Fruit fly (Drosophila melanogaster) whole organism, pupa: ENCODE measurements around the gene sro.

Source experiments
- CG10348 ChIP-seq: fragments of 200-800 bp; sonication (Bioruptor generic); IDR thresholded peaks from 2 replicates; pipeline ENCODE4 v1.3.6; 2022; ENCODE audit warnings: missing biosample characterization, missing genetic modification characterization
- CG12605 ChIP-seq: fragments of 200-800 bp; sonication (Bioruptor generic); IDR thresholded peaks from 2 replicates; pipeline ENCODE4 v1.3.6; 2022; ENCODE audit warnings: missing biosample characterization, missing genetic modification characterization
- CG13204 ChIP-seq: fragments of 200-800 bp; sonication (Bioruptor generic); optimal IDR thresholded peaks from 2 replicates; lab custom pipeline; 2018; ENCODE audit warnings: missing biosample characterization, mild to moderate bottlenecking, missing genetic modification characterization, moderate library complexity
- CG14655 ChIP-seq: fragments of 200-800 bp; sonication (Bioruptor generic); optimal IDR thresholded peaks from 3 replicates; lab custom pipeline; 2017; ENCODE audit warnings: mild to moderate bottlenecking, missing biosample characterization, missing genetic modification reagents, missing genetic modification characterization
- CG15710 ChIP-seq: fragments of 200-800 bp; sonication (Bioruptor generic); optimal IDR thresholded peaks from 2 replicates; lab custom pipeline; 2018; ENCODE audit warnings: missing biosample characterization, mild to moderate bottlenecking, missing genetic modification characterization, moderate library complexity
- CG17806 ChIP-seq: fragments of 200-800 bp; sonication (Bioruptor generic); optimal IDR thresholded peaks from 2 replicates; lab custom pipeline; 2018; ENCODE audit warnings: missing biosample characterization, mild to moderate bottlenecking, missing genetic modification characterization, moderate library complexity
- CG32121 ChIP-seq: fragments of 200-800 bp; sonication (Bioruptor generic); IDR thresholded peaks from 2 replicates; pipeline ENCODE4 v1.3.6; 2022; ENCODE audit warnings: missing biosample characterization, missing genetic modification characterization
- CG34367 ChIP-seq: fragments of 200-800 bp; sonication (Bioruptor generic); optimal IDR thresholded peaks from 2 replicates; lab custom pipeline; 2018; ENCODE audit warnings: missing biosample characterization, mild to moderate bottlenecking, missing genetic modification characterization
- CG4496 ChIP-seq: fragments of 200-800 bp; sonication (Bioruptor generic); IDR thresholded peaks from 3 replicates; pipeline ENCODE4 v1.3.6; 2022; ENCODE audit warnings: missing biosample characterization, missing genetic modification characterization
- CG8159 ChIP-seq: fragments of 200-800 bp; sonication (Bioruptor generic); optimal IDR thresholded peaks from 3 replicates; lab custom pipeline; 2018; ENCODE audit warnings: missing biosample characterization, mild to moderate bottlenecking, missing genetic modification characterization, moderate library complexity
- CG8301 ChIP-seq: fragments of 200-800 bp; sonication (Bioruptor generic); optimal IDR thresholded peaks from 2 replicates; lab custom pipeline; 2018; ENCODE audit warnings: missing biosample characterization, mild to moderate bottlenecking, missing genetic modification characterization
- CG9948 ChIP-seq: fragments of 200-800 bp; sonication (Bioruptor generic); optimal IDR thresholded peaks from 2 replicates; lab custom pipeline; 2018; ENCODE audit warnings: missing biosample characterization, mild to moderate bottlenecking, missing genetic modification characterization, moderate library complexity
- D1 ChIP-seq: fragments of 200-800 bp; sonication (Bioruptor generic); optimal IDR thresholded peaks from 2 replicates; lab custom pipeline; 2018; ENCODE audit warnings: missing biosample characterization, mild to moderate bottlenecking, missing genetic modification characterization, moderate library complexity
- EcR ChIP-seq: fragments of 200-800 bp; sonication (Bioruptor generic); optimal IDR thresholded peaks from 3 replicates; lab custom pipeline; 2019; ENCODE audit warnings: missing biosample characterization, missing genetic modification characterization, mild to moderate bottlenecking, moderate library complexity, missing genetic modification reagents
- Ets98B ChIP-seq: fragments of 200-800 bp; sonication (Bioruptor generic); IDR thresholded peaks from 2 replicates; pipeline ENCODE4 v1.3.6; 2022; ENCODE audit warnings: missing biosample characterization, missing genetic modification characterization
- Pif1A ChIP-seq: fragments of 200-800 bp; sonication (Bioruptor generic); optimal IDR thresholded peaks from 3 replicates; lab custom pipeline; 2016; ENCODE audit warnings: missing biosample characterization, missing genetic modification characterization
- Pif1B ChIP-seq: fragments of 200-800 bp; sonication (Bioruptor generic); optimal IDR thresholded peaks from 3 replicates; lab custom pipeline; 2016; ENCODE audit warnings: missing biosample characterization, missing genetic modification characterization
- Snoo ChIP-seq: fragments of 200-800 bp; sonication (Bioruptor generic); optimal IDR thresholded peaks from 3 replicates; lab custom pipeline; 2017; ENCODE audit warnings: missing biosample characterization, mild to moderate bottlenecking, missing genetic modification characterization, inconsistent platforms
- fd96Ca ChIP-seq: fragments of 200-800 bp; sonication (Bioruptor generic); IDR thresholded peaks from 3 replicates; pipeline ENCODE4 v1.3.6; 2022; ENCODE audit warnings: missing biosample characterization, missing genetic modification characterization
- gl ChIP-seq: fragments of 200-800 bp; sonication (Bioruptor generic); optimal IDR thresholded peaks from 2 replicates; lab custom pipeline; 2018; ENCODE audit warnings: missing biosample characterization, mild to moderate bottlenecking, missing genetic modification characterization
- rn ChIP-seq: fragments of 200-800 bp; sonication (Bioruptor generic); IDR thresholded peaks from 2 replicates; pipeline ENCODE4 v1.3.6; 2022; ENCODE audit warnings: missing biosample characterization, missing genetic modification characterization

The sro gene

DNA sequence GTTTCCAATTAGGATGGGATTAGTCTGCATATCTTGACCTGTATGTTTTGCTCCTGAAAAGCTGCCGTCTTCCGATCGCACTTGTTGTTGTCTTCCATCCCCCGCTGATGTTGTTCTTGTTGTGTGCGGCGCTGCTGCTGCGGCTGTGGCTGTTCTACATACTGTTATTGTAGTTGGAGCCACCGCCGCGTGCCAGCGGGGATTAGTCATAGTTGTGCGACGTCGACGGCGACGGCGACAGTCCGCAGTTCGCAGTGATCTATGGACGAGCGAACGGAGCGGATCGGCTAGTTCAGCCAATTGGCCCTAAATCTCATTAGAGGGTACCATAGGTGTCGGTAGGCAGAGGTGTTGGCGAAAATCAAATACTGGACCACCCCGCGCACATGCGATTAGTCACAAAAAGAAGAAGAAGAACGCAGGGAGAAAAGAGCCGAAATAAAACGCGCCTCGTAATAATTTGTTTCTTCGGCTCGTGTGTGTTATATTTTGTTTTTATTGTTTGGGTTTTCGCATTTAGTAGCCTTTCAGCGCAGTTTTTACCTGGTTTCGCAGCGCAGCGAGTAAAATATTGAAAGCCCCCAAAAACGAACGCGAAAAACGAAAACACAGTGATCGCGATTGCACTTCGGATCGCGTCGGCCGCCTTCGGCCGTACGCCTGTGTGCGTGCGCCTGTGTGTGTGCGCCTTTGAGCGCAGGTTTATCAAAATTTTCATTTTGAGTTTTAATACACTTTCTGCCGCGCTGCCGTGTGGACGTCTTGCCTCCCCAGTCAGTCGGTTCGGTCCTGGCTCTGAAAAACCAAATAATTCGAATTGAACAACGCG is 28.9 kb upstream of the sro start, which contains the start of gene kay:
kay (plus strand) TSS at position 729 of the 829 bp plus-strand sequence.
- TF ChIP-seq CG12605 (GFP tag; lab: Robert Waterston, UW) (no peak), CG8159 (no peak), gl (tag; lab: Kevin White, UChicago) (no peak), CG13204 (peak; percentile 7), Pif1B (GFP tag; lab: Kevin White, UChicago) (no peak), CG4496 (GFP tag; lab: Robert Waterston, UW) (peak; percentile 42; the same call in 2 of the 3 replicates)

DNA sequence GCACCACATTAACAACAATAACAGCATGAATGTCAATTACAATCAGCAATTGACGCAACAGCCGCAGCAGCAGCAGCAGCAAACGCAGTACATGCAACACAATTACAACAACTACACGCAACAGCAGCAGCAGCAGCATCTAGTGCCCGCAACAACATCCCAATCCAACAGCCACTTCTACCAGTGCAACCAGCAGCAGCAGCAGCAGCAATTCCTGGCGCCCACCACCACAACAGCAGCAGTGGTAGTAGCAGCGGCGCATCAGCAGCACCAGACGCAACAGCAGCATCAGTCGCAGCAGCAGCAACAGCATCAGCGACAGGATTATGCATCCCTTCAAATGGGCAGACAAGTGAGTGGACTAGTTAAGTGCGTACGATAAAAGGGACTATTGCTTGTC is 27.2 kb upstream of the sro start:
- TF ChIP-seq CG17806 (tag; lab: Kevin White, UChicago) (no peak), CG32121 (GFP tag; lab: Robert Waterston, UW) (no peak), Pif1A (GFP tag; lab: Kevin White, UChicago) (no peak), CG8159 (no peak), fd96Ca (no peak), EcR (GFP tag; lab: Kevin White, UChicago) (no peak), gl (tag; lab: Kevin White, UChicago) (no peak), Snoo (tag; lab: Kevin White, UChicago) (no peak), CG34367 (no peak), Ets98B (GFP tag; lab: Robert Waterston, UW) (no peak), CG15710 (tag; lab: Kevin White, UChicago) (no peak), CG8301 (tag; lab: Kevin White, UChicago) (no peak), rn (GFP tag; lab: Robert Waterston, UW) (no peak), CG10348 (GFP tag; lab: Robert Waterston, UW) (no peak), CG9948 (tag; lab: Kevin White, UChicago) (no peak), D1 (tag; lab: Kevin White, UChicago) (no peak), CG12605 (GFP tag; lab: Robert Waterston, UW) (no peak), CG14655 (GFP tag; lab: Kevin White, UChicago) (no peak), Pif1B (GFP tag; lab: Kevin White, UChicago) (no peak)

DNA sequence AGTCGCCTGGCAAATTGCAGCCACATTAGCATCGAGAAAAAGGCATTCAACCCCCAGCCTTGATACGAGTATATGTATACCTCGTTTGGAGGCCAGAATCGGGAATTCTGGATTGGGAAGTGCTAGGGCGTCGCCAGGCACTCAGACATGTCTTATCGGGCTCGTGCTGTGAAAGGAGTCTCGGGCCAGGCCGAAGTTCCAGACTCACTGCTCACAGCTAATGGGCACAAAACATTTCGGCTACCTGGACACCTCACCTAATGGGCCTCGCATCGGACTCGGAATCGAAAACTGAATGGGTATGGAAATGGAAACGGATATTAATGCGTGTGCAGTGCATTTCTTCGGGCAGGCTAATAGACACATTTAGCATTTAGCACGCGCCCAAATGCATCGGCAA is 23.5 kb upstream of the sro start:
- TF ChIP-seq CG12605 (GFP tag; lab: Robert Waterston, UW) = no peak
- no peak for TF ChIP-seq CG13204
- TF ChIP-seq CG8159 = no peak
- TF ChIP-seq CG17806 (tag; lab: Kevin White, UChicago) = no peak
- TF ChIP-seq CG15710 (tag; lab: Kevin White, UChicago) = no peak
- no peak for TF ChIP-seq CG32121 (GFP tag; lab: Robert Waterston, UW)
- TF ChIP-seq gl (tag; lab: Kevin White, UChicago) = no peak
- TF ChIP-seq fd96Ca = no peak
- no peak for TF ChIP-seq EcR (GFP tag; lab: Kevin White, UChicago)
- no peak for TF ChIP-seq CG10348 (GFP tag; lab: Robert Waterston, UW)
- no peak for TF ChIP-seq CG34367
- no peak for TF ChIP-seq Snoo (tag; lab: Kevin White, UChicago)

DNA sequence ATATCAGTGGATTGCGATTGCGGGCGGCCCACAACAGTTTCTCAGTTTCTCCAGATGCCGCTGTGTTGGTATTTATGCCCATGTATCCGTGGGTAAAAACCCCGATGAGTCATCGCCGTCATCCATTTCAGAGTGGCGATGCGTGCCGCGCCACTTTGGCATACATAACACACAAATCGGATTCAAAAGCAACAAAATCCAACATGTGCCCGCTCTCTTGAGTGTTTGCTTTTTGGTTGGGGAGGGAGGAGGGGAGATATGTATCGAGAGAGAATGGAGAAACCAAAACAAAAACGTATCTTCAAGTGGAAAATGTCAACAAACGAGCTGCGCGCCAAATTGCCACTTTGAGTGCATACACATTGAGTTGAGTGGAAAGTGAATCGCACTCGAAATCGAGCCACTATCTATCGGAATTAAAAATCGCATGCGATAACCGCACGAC is 22.7 kb upstream of the sro start:
- TF ChIP-seq D1 (tag; lab: Kevin White, UChicago) (no peak), CG13204 (no peak), CG9948 (tag; lab: Kevin White, UChicago) (no peak), rn (GFP tag; lab: Robert Waterston, UW) (no peak), Ets98B (GFP tag; lab: Robert Waterston, UW) (no peak; the same call in 1 of the 2 replicates), fd96Ca (0 out of 3 replicates have a peak, but pooled peaks have one; percentile 37), CG15710 (tag; lab: Kevin White, UChicago) (no peak), Pif1A (GFP tag; lab: Kevin White, UChicago) (no peak), EcR (GFP tag; lab: Kevin White, UChicago) (peak; percentile 83), Pif1B (GFP tag; lab: Kevin White, UChicago) (no peak), CG17806 (tag; lab: Kevin White, UChicago) (no peak), CG12605 (GFP tag; lab: Robert Waterston, UW) (peak; percentile 49), CG8301 (tag; lab: Kevin White, UChicago) (no peak), Snoo (tag; lab: Kevin White, UChicago) (no peak), CG14655 (GFP tag; lab: Kevin White, UChicago) (no peak), CG8159 (no peak), gl (tag; lab: Kevin White, UChicago) (no peak), CG4496 (GFP tag; lab: Robert Waterston, UW) (no peak), CG34367 (no peak)

DNA sequence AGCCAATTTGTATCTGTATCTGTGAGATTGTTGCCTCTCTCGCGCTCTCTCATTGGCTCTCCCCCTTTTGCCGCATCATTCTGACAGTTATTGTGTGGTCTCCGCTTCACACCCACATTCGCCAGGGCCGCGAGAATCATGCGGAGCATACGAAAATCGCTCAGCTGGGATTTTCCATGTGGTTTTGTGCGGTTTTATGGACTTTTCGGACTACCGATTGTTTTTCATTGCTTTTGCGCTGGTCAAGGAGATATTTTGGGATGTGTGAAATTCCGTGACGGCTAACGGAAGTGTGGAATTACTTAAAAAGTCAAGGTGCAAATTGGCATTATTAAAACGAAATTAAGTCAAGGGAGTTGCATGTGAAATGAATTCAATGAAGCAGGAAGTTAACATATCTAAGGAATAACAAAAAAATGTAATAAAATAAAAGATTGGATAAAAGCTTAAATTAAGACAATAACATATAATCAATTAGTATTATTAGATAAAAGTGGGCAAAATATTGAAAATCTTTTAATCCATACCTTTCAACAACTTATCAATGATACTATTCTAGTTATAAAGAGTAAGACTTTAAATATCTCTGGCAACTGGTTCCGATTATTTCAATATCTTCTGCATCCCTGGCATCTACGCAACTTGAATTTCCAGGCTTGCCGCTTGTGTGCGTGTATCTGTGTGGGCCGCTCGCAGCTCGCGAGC is 22.2 kb upstream of the sro start:
- TF ChIP-seq CG8301 (tag; lab: Kevin White, UChicago) (peak; percentile 32), CG8159 (peak; percentile 67), CG15710 (tag; lab: Kevin White, UChicago) (peak; percentile 13), Ets98B (GFP tag; lab: Robert Waterston, UW) (0 out of 2 replicates have a peak, but pooled peaks have one; percentile 37), Snoo (tag; lab: Kevin White, UChicago) (peak; percentile 23), gl (tag; lab: Kevin White, UChicago) (no peak), CG9948 (tag; lab: Kevin White, UChicago) (peak; percentile 32), CG13204 (no peak), CG34367 (no peak), CG14655 (GFP tag; lab: Kevin White, UChicago) (peak; percentile 73), CG4496 (GFP tag; lab: Robert Waterston, UW) (peak; percentile 35; the same call in 1 of the 3 replicates), D1 (tag; lab: Kevin White, UChicago) (no peak)
- TF ChIP-seq, all 21 proteins: peak for 8
